Worm (Caenorhabditis elegans) whole organism, L2 larva: Measurements from ENCODE around the gene rars-2.

Source experiments
- ZK546.5 ChIP-seq: sonication (generic microtip); optimal IDR thresholded peaks from 2 replicates; lab custom pipeline; 2017; ENCODE audit warnings: missing biosample characterization, missing genetic modification characterization
- lin-13 ChIP-seq: fragments of 150-350 bp; optimal IDR thresholded peaks from 2 replicates; lab custom pipeline; 2014; ENCODE audit warnings: missing biosample characterization, missing genetic modification reagents, missing genetic modification characterization
- mbf-1 ChIP-seq: sonication (generic microtip); optimal IDR thresholded peaks from 2 replicates; lab custom pipeline; 2017; ENCODE audit warnings: missing biosample characterization, missing genetic modification characterization
- nhr-11 ChIP-seq: fragments of 150-350 bp; optimal IDR thresholded peaks from 2 replicates; lab custom pipeline; 2014; ENCODE audit warnings: missing biosample characterization, missing genetic modification characterization
- nhr-6 ChIP-seq: fragments of 150-350 bp; optimal IDR thresholded peaks from 2 replicates; lab custom pipeline; 2014; ENCODE audit warnings: missing biosample characterization, missing genetic modification characterization
- nhr-77 ChIP-seq: fragments of 150-350 bp; optimal IDR thresholded peaks from 2 replicates; lab custom pipeline; 2014; ENCODE audit warnings: missing biosample characterization, missing genetic modification characterization
- snpc-4 ChIP-seq: fragments of 150-350 bp; optimal IDR thresholded peaks from 2 replicates; lab custom pipeline; 2014; ENCODE audit warnings: missing biosample characterization, missing genetic modification characterization
- unc-39 ChIP-seq: fragments of 150-350 bp; optimal IDR thresholded peaks from 2 replicates; lab custom pipeline; 2014; ENCODE audit warnings: missing biosample characterization, missing genetic modification characterization
- zag-1 ChIP-seq: fragments of 150-350 bp; optimal IDR thresholded peaks from 2 replicates; lab custom pipeline; 2014; ENCODE audit warnings: missing biosample characterization, missing genetic modification characterization

- TF ChIP-seq ZK546.5 (tag; lab: Kevin White, UChicago) = no peak
- no peak for TF ChIP-seq unc-39
- no peak for TF ChIP-seq nhr-6 (tag; lab: Kevin White, UChicago)
- TF ChIP-seq snpc-4 = no peak
- TF ChIP-seq mbf-1 (tag; lab: Kevin White, UChicago) = no peak
- TF ChIP-seq nhr-77 = no peak
- no peak for TF ChIP-seq lin-13 (GFP tag; lab: Kevin White, UChicago)
- TF ChIP-seq nhr-11 (tag; lab: Kevin White, UChicago) = no peak
- no peak for TF ChIP-seq zag-1 (tag; lab: Kevin White, UChicago)
These were observed 27.9 kb upstream of the rars-2 start, which contains the start of the genes tpp-2 and rbbp-5 for ce11 chrII:6097441-6097840.
